Worm (Caenorhabditis elegans): Measurements from ENCODE around the gene ZK546.19.

- TF ChIP-seq sea-1 (GFP tag; conservative IDR thresholded peaks at IDR 0.05) (no peak), hmbx-1 (tag; optimal IDR thresholded peaks at IDR 0.05) (no peak), ama-1 (optimal IDR thresholded peaks at IDR 0.05) (no peak)
Observed at ce11 chrII:4935518-4935917, 6.0 kb upstream of the ZK546.19 start, which contains the start of gene ZK546.5.
